Fruit fly (Drosophila melanogaster): ENCODE data around the gene CG31687.

CG31687 gene

DNA sequence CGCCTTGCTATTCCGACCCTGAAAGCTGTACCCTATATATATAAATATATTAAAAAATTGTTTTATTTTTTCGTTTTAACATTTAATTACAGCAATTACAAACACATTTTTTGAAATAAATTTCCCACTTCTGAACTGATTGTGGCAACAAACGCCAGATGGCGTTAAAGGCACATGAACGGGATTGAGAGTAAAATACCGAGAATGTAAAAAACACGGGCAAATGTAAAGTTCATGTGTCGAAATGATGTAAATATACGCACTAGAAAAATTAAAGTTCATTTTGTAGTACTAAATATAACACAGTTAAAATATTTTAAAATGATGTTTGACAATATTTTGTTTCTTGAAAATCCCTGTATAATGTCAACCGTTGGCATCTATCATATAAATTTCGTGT is 14.4 kb downstream of the CG31687 start:
- TF ChIP-seq Crg-1 (GFP tag; optimal IDR thresholded peaks at IDR 0.05) (no peak), tj (GFP tag; optimal IDR thresholded peaks at IDR 0.05) (no peak), kay (GFP tag; ENCODE audit: borderline replicate concordance) (no peak)

DNA sequence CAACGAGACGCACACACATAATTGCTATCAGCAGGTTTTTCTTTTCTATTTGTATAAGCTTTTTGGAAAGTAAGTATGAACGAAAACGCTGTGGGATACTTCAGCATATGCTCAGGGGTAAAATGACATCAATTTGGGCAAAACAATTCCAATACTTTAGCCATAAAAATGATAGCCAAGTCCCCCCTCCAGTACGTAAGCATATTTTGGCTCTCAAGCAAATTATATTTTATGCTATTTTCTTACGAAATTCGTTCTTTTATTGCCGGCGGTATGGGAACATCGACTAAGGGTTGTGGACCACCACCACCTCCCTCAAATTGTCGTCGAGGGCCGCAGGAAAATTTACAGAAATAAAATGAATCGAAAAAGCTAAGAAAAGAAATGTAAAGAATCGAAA is 23.3 kb downstream of the CG31687 start, which contains the start of gene CG43233:
Gene CG43233 (minus strand): TSS at position 101 of the 400 bp plus-strand sequence.
- TF ChIP-seq CG1620 (GFP tag; optimal IDR thresholded peaks at IDR 0.05) (no peak), CG12768 (GFP tag; optimal IDR thresholded peaks at IDR 0.05) (no peak), Crg-1 (GFP tag; optimal IDR thresholded peaks at IDR 0.05) (no peak), Hr96 (GFP tag; optimal IDR thresholded peaks at IDR 0.05) (no peak), Clk (GFP tag; optimal IDR thresholded peaks at IDR 0.05) (no peak), toe (GFP tag; optimal IDR thresholded peaks at IDR 0.05) (no peak), CG14711 (tag; optimal IDR thresholded peaks at IDR 0.05) (no peak), ovo (GFP tag; optimal IDR thresholded peaks at IDR 0.05) (no peak), kay (GFP tag; ENCODE audit: borderline replicate concordance) (no peak), CG33017 (tag; optimal IDR thresholded peaks at IDR 0.05) (no peak)

DNA sequence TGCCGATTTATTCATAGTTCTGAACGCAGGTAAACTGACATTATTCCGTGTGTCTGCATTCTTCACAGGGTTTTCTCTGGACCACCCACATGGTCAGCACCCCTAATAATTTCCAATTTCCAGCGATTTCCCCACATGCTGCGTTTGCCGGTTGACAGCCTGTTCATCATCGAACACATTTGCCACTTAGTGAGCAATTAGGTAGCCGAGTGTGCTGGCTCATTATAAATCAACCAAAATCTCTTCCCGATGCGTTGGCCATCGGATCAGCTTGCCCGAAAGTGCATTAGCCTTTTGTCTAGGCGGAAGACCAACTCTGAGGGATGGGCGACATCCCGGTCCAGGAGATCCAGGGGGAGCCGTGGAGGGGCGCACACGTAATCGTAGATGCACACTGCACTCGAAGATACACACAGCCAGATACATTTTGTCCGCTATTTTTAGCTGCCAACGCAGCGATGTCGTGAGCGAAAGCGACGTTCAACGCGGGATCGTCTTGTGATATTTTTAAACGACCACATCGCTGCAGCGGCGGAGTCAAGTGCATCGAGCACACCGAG is 26.8 kb downstream of the CG31687 start:
- TF ChIP-seq CG7101 (tag; optimal IDR thresholded peaks at IDR 0.05) (no peak), CG1620 (GFP tag; optimal IDR thresholded peaks at IDR 0.05) (no peak), cic (GFP tag; optimal IDR thresholded peaks at IDR 0.05) (no peak), bab1 (GFP tag; optimal IDR thresholded peaks at IDR 0.05) (no peak), CG14711 (tag; optimal IDR thresholded peaks at IDR 0.05) (no peak), CG12768 (GFP tag; optimal IDR thresholded peaks at IDR 0.05) (no peak), cnc (optimal IDR thresholded peaks at IDR 0.05) (no peak), toe (GFP tag; optimal IDR thresholded peaks at IDR 0.05) (no peak), CG5204 (GFP tag; optimal IDR thresholded peaks at IDR 0.05) (no peak), Crg-1 (GFP tag; optimal IDR thresholded peaks at IDR 0.05) (no peak), Hr96 (GFP tag; optimal IDR thresholded peaks at IDR 0.05) (no peak), ovo (GFP tag; optimal IDR thresholded peaks at IDR 0.05) (no peak), Clk (GFP tag; optimal IDR thresholded peaks at IDR 0.05) (no peak), kay (GFP tag; ENCODE audit: borderline replicate concordance) (no peak), CG7045 (GFP tag; optimal IDR thresholded peaks at IDR 0.05) (no peak)

DNA sequence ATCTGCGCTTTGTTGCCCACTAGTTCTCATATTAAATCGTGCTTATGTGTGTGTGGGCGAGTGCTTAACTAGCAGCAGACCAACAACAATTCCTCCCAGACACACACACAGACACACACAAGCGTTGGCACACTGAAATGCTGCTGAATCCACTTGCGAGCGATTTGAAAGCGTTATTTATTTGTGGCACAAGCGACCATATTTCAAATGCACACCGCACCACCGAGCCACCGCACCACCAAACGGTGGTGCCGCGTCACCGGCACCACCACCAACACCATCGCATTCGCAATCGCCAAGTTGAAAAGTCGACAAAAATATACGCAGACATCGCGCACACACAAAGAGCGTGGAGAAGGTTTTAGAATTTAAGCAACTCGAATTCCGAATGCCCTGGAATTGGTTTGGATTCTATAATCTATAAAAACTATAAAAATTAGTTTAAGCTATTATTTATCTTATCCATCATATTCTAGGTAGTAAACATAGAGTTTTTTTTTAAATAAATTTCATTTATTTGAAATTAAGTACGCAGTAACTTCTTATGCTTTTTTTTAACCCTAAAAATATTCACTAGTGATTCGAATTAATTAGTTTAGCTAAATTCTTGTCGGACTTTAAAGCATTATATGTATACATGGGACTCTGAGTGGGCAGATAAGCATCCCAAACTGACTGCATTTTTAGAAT is 28.7 kb downstream of the CG31687 start:
- no peak for TF ChIP-seq CG11617 (GFP tag; optimal IDR thresholded peaks at IDR 0.05)
- no peak for TF ChIP-seq CG5204 (GFP tag; optimal IDR thresholded peaks at IDR 0.05)
- no peak for TF ChIP-seq Hr96 (GFP tag; optimal IDR thresholded peaks at IDR 0.05)
- TF ChIP-seq bab1 (GFP tag; optimal IDR thresholded peaks at IDR 0.05), result no peak
- TF ChIP-seq tj (GFP tag; optimal IDR thresholded peaks at IDR 0.05), result no peak
- TF ChIP-seq CG12768 (GFP tag; optimal IDR thresholded peaks at IDR 0.05), result no peak
- TF ChIP-seq CG1620 (GFP tag; optimal IDR thresholded peaks at IDR 0.05), result no peak
- no peak for TF ChIP-seq CG14711 (tag; optimal IDR thresholded peaks at IDR 0.05)
- no peak for TF ChIP-seq cic (GFP tag; optimal IDR thresholded peaks at IDR 0.05)
- no peak for TF ChIP-seq Crg-1 (GFP tag; optimal IDR thresholded peaks at IDR 0.05)
- TF ChIP-seq pad (GFP tag; optimal IDR thresholded peaks at IDR 0.05), result no peak

DNA sequence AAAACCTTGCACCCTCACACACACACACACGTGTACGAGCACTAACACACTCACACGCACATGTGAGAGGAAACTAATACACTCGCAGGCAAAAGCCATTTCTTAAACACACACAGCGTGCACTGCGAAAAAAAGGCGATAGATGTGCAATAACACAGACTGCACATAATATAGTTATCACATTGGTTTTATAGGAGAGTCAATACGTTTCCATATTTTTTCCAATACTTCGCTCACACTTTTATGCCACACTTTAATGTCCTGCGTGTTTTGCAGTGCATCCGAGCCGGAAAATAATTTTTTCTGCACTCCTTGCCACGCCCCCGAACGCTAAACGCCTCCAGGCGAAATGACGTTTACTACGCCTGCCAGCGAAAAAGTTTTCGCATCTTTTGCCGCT is 29.7 kb downstream of the CG31687 start:
- TF ChIP-seq CG33017 (tag; optimal IDR thresholded peaks at IDR 0.05), result no peak
- TF ChIP-seq CG1620 (GFP tag; optimal IDR thresholded peaks at IDR 0.05), result no peak
- TF ChIP-seq toe (GFP tag; optimal IDR thresholded peaks at IDR 0.05), result no peak
- no peak for TF ChIP-seq CG7101 (tag; optimal IDR thresholded peaks at IDR 0.05)
- TF ChIP-seq CG5204 (GFP tag; optimal IDR thresholded peaks at IDR 0.05), result no peak
- TF ChIP-seq Mnt (GFP tag; optimal IDR thresholded peaks at IDR 0.05), result no peak
- TF ChIP-seq Hr96 (GFP tag; optimal IDR thresholded peaks at IDR 0.05), result no peak
- TF ChIP-seq bab1 (GFP tag; optimal IDR thresholded peaks at IDR 0.05), result no peak
- no peak for TF ChIP-seq pad (GFP tag; optimal IDR thresholded peaks at IDR 0.05)
- no peak for TF ChIP-seq ovo (GFP tag; optimal IDR thresholded peaks at IDR 0.05)
- TF ChIP-seq Clk (GFP tag; optimal IDR thresholded peaks at IDR 0.05), result no peak
- TF ChIP-seq cnc (optimal IDR thresholded peaks at IDR 0.05), result no peak
- no peak for TF ChIP-seq CG7045 (GFP tag; optimal IDR thresholded peaks at IDR 0.05)
- TF ChIP-seq CG12768 (GFP tag; optimal IDR thresholded peaks at IDR 0.05), result no peak
- TF ChIP-seq Crg-1 (GFP tag; optimal IDR thresholded peaks at IDR 0.05), result no peak
- TF ChIP-seq tj (GFP tag; optimal IDR thresholded peaks at IDR 0.05), result no peak
- no peak for TF ChIP-seq cic (GFP tag; optimal IDR thresholded peaks at IDR 0.05)
- TF ChIP-seq CG14711 (tag; optimal IDR thresholded peaks at IDR 0.05), result no peak
- no peak for TF ChIP-seq CG11617 (GFP tag; optimal IDR thresholded peaks at IDR 0.05)

DNA sequence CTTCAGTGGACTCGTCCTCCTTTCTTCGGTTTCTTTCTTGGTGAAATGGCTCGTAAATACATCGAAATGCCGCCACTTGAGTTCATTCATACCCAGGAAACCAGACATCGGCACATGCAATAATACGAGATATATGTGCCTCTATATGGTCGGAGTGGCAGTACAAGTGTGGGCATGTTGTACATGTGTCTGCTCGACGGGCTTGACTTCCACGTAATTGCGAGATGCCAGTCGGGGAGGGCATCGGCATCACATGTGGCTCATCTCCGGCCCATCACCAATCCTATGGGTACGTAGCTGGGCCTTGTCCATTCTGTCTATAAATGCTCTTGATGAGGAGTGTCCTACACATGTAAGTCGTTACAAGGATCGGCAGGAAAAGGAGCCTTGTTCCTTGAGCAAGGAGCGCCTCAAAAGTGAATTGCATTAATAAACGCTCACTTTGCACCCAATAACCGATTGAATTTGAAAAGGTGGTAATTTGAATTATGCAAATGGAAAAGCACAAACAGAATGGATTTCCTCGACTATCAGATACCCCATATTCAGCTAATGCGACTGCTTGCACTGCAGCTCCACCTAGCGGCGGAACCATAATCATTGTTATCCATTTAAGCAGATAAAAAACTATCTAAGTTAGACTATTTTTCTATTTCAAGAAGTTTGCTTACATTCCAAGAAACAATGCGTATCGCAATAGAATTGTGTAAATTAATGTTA is 31.3 kb downstream of the CG31687 start:
- no peak for TF ChIP-seq pad (GFP tag; optimal IDR thresholded peaks at IDR 0.05)
- no peak for TF ChIP-seq CG7045 (GFP tag; optimal IDR thresholded peaks at IDR 0.05)
- TF ChIP-seq CG7101 (tag; optimal IDR thresholded peaks at IDR 0.05), result no peak
- TF ChIP-seq CG14711 (tag; optimal IDR thresholded peaks at IDR 0.05), result no peak
